Worm (Caenorhabditis elegans) whole organism, young adult: ENCODE data around the gene C02B10.3.

Experiments used
- B0336.3 ChIP-seq: fragments of 200-800 bp; sonication (Bioruptor generic); IDR thresholded peaks from 2 replicates; pipeline ENCODE4 v1.3.6; 2022; ENCODE audit warnings: missing genetic modification characterization, missing compliant biosample characterization
- C06A6.2 ChIP-seq: fragments of 200-800 bp; sonication (Bioruptor generic); conservative IDR thresholded peaks from 2 replicates; pipeline ENCODE4 v1.3.6; 2022; ENCODE audit warnings: missing genetic modification characterization, missing compliant biosample characterization
- D2030.7 ChIP-seq: fragments of 200-800 bp; sonication (Bioruptor generic); IDR thresholded peaks from 2 replicates; pipeline ENCODE4 v1.3.6; 2022; ENCODE audit warnings: missing genetic modification reagents, missing genetic modification characterization, missing compliant biosample characterization
- F37B4.10 ChIP-seq: fragments of 200-800 bp; sonication (Bioruptor generic); IDR thresholded peaks from 2 replicates; pipeline ENCODE4 v1.3.6; 2022; ENCODE audit warnings: missing genetic modification characterization, missing compliant biosample characterization
- F49E8.2 ChIP-seq: sonication (generic microtip); optimal IDR thresholded peaks from 3 replicates; lab custom pipeline; 2017; ENCODE audit warnings: missing genetic modification characterization, mild to moderate bottlenecking, missing compliant biosample characterization, antibody characterized with exemption, moderate library complexity; ENCODE audit not compliant: insufficient read depth
- F52B5.7 ChIP-seq: sonication (generic microtip); optimal IDR thresholded peaks from 2 replicates; lab custom pipeline; 2016; ENCODE audit warnings: mild to moderate bottlenecking, missing genetic modification characterization, missing compliant biosample characterization
- K11D2.4 ChIP-seq: fragments of 200-800 bp; sonication (Bioruptor generic); IDR thresholded peaks from 2 replicates; pipeline ENCODE4 v1.3.6; 2022; ENCODE audit warnings: missing genetic modification reagents, missing genetic modification characterization, missing compliant biosample characterization
- Y53G8AR.9 ChIP-seq: fragments of 200-800 bp; sonication (Bioruptor generic); conservative IDR thresholded peaks from 2 replicates; pipeline ENCODE4 v1.3.6; 2022; ENCODE audit warnings: missing genetic modification reagents, missing genetic modification characterization, missing compliant biosample characterization
- Y95B8A.8 ChIP-seq: fragments of 200-800 bp; sonication (Bioruptor generic); IDR thresholded peaks from 2 replicates; pipeline ENCODE4 v1.3.6; 2022; ENCODE audit warnings: missing genetic modification reagents, missing genetic modification characterization, missing compliant biosample characterization
- ZK185.1 ChIP-seq: sonication (generic microtip); optimal IDR thresholded peaks from 2 replicates; lab custom pipeline; 2016; ENCODE audit warnings: mild to moderate bottlenecking, missing genetic modification characterization, missing compliant biosample characterization; ENCODE audit not compliant: poor library complexity, severe bottlenecking
- ama-1 ChIP-seq, 3 experiments: fragments of 150-350 bp in 1 of 3; sonication (generic microtip) in 2 of 3; optimal IDR thresholded peaks; 2 replicates each; lab custom pipeline; 2014 to 2018; ENCODE audit warnings: missing biosample characterization in 2 of 3, missing genetic modification characterization in 2 of 3, missing genetic modification reagents in 2 of 3
- aptf-3 ChIP-seq: fragments of 200-800 bp; sonication (Bioruptor generic); IDR thresholded peaks from 2 replicates; pipeline ENCODE4 v1.3.6; 2022; ENCODE audit warnings: missing genetic modification characterization, missing compliant biosample characterization
- atf-7 ChIP-seq: sonication (generic microtip); optimal IDR thresholded peaks from 2 replicates; lab custom pipeline; 2017; ENCODE audit warnings: mild to moderate bottlenecking, missing genetic modification characterization, missing compliant biosample characterization
- attf-5 ChIP-seq: fragments of 200-800 bp; sonication (Bioruptor generic); optimal IDR thresholded peaks from 2 replicates; lab custom pipeline; 2018; ENCODE audit warnings: mild to moderate bottlenecking, missing genetic modification characterization, missing compliant biosample characterization
- cebp-2 ChIP-seq: fragments of 200-800 bp; sonication (Bioruptor generic); IDR thresholded peaks from 2 replicates; pipeline ENCODE4 v1.3.6; 2022; ENCODE audit warnings: missing genetic modification characterization, missing compliant biosample characterization
- ceh-100 ChIP-seq: fragments of 200-800 bp; sonication (Bioruptor generic); IDR thresholded peaks from 2 replicates; pipeline ENCODE4 v1.3.6; 2022; ENCODE audit warnings: missing genetic modification reagents, missing genetic modification characterization, missing compliant biosample characterization
- ceh-27 ChIP-seq: fragments of 200-800 bp; sonication (Bioruptor generic); optimal IDR thresholded peaks from 2 replicates; lab custom pipeline; 2018; ENCODE audit warnings: mild to moderate bottlenecking, missing genetic modification characterization, moderate library complexity, missing compliant biosample characterization
- egl-18 ChIP-seq: fragments of 200-800 bp; sonication (Bioruptor generic); IDR thresholded peaks from 2 replicates; pipeline ENCODE4 v1.3.6; 2022; ENCODE audit warnings: missing genetic modification reagents, missing genetic modification characterization, missing compliant biosample characterization
- egl-44 ChIP-seq: fragments of 200-800 bp; sonication (Bioruptor generic); IDR thresholded peaks from 2 replicates; pipeline ENCODE4 v1.3.6; 2022; ENCODE audit warnings: missing genetic modification reagents, missing genetic modification characterization, missing compliant biosample characterization
- egrh-3 ChIP-seq: fragments of 200-800 bp; sonication (Bioruptor generic); IDR thresholded peaks from 2 replicates; pipeline ENCODE4 v1.3.6; 2022; ENCODE audit warnings: missing genetic modification reagents, missing genetic modification characterization, missing compliant biosample characterization
- ekl-4 ChIP-seq: fragments of 200-800 bp; sonication (Bioruptor generic); IDR thresholded peaks from 2 replicates; pipeline ENCODE4 v1.3.6; 2022; ENCODE audit warnings: missing genetic modification reagents, missing genetic modification characterization, missing compliant biosample characterization
- ets-4 ChIP-seq: fragments of 200-800 bp; sonication (Bioruptor generic); optimal IDR thresholded peaks from 2 replicates; lab custom pipeline; 2018; ENCODE audit warnings: mild to moderate bottlenecking, missing genetic modification characterization, missing compliant biosample characterization
- fkh-3 ChIP-seq: sonication (generic microtip); optimal IDR thresholded peaks from 2 replicates; lab custom pipeline; 2016; ENCODE audit warnings: mild to moderate bottlenecking, missing genetic modification characterization, missing compliant biosample characterization
- hlh-12 ChIP-seq: sonication (generic microtip); optimal IDR thresholded peaks from 2 replicates; lab custom pipeline; 2016; ENCODE audit warnings: missing genetic modification characterization, missing compliant biosample characterization
- hlh-26 ChIP-seq: fragments of 200-800 bp; sonication (Bioruptor generic); conservative IDR thresholded peaks from 2 replicates; pipeline ENCODE4 v1.3.6; 2022; ENCODE audit warnings: missing genetic modification reagents, missing genetic modification characterization, missing compliant biosample characterization
- hsf-1 ChIP-seq: fragments of 200-800 bp; sonication (Bioruptor generic); IDR thresholded peaks from 2 replicates; pipeline ENCODE4 v1.3.6; 2022; ENCODE audit warnings: missing genetic modification reagents, missing genetic modification characterization, missing compliant biosample characterization
- let-607 ChIP-seq, 2 experiments: fragments of 200-800 bp in 1 of 2; sonication (Bioruptor generic) in 1 of 2; sonication (generic microtip) in 1 of 2; optimal IDR thresholded peaks; 2 replicates each; lab custom pipeline; 2016 to 2018; ENCODE audit warnings: mild to moderate bottlenecking in 2 of 2, missing compliant biosample characterization in 2 of 2, missing genetic modification characterization in 2 of 2, moderate library complexity in 2 of 2, missing genotype in 1 of 2
- lin-26 ChIP-seq: fragments of 200-800 bp; sonication (Bioruptor generic); IDR thresholded peaks from 2 replicates; pipeline ENCODE4 v1.3.6; 2022; ENCODE audit warnings: missing genetic modification reagents, missing genetic modification characterization, missing compliant biosample characterization
- lsl-1 ChIP-seq: fragments of 200-800 bp; sonication (Bioruptor generic); optimal IDR thresholded peaks from 2 replicates; lab custom pipeline; 2018; ENCODE audit warnings: mild to moderate bottlenecking, missing genetic modification characterization, moderate library complexity, missing compliant biosample characterization
- madf-10 ChIP-seq: sonication (generic microtip); optimal IDR thresholded peaks from 2 replicates; lab custom pipeline; 2016; ENCODE audit warnings: mild to moderate bottlenecking, missing genetic modification characterization, missing compliant biosample characterization
- madf-3 ChIP-seq: fragments of 200-800 bp; sonication (Bioruptor generic); IDR thresholded peaks from 2 replicates; pipeline ENCODE4 v1.3.6; 2022; ENCODE audit warnings: missing genetic modification reagents, missing genetic modification characterization, missing compliant biosample characterization
- madf-6 ChIP-seq: fragments of 200-800 bp; sonication (Bioruptor generic); IDR thresholded peaks from 2 replicates; pipeline ENCODE4 v1.3.6; 2022; ENCODE audit warnings: missing genetic modification reagents, missing genetic modification characterization, missing compliant biosample characterization
- mcd-1 ChIP-seq: fragments of 200-800 bp; sonication (Bioruptor generic); IDR thresholded peaks from 2 replicates; pipeline ENCODE4 v1.3.6; 2022; ENCODE audit warnings: missing genetic modification reagents, missing genetic modification characterization, missing compliant biosample characterization
- mel-28 ChIP-seq: sonication (generic microtip); optimal IDR thresholded peaks from 2 replicates; lab custom pipeline; 2016; ENCODE audit warnings: borderline replicate concordance, mild to moderate bottlenecking, missing genetic modification characterization, missing compliant biosample characterization
- nfya-1 ChIP-seq: sonication (generic microtip); optimal IDR thresholded peaks from 2 replicates; lab custom pipeline; 2017; ENCODE audit warnings: antibody characterized with exemption, missing compliant biosample characterization, missing genetic modification characterization, borderline replicate concordance; ENCODE audit not compliant: insufficient read depth
- nfya-2 ChIP-seq: fragments of 200-800 bp; sonication (Bioruptor generic); IDR thresholded peaks from 2 replicates; pipeline ENCODE4 v1.3.6; 2022; ENCODE audit warnings: missing genetic modification reagents, missing genetic modification characterization, missing compliant biosample characterization
- nfyb-1 ChIP-seq: fragments of 200-800 bp; sonication (Bioruptor generic); IDR thresholded peaks from 2 replicates; pipeline ENCODE4 v1.3.6; 2022; ENCODE audit warnings: missing genetic modification reagents, missing genetic modification characterization, missing compliant biosample characterization
- nhr-27 ChIP-seq: fragments of 200-800 bp; sonication (Bioruptor generic); optimal IDR thresholded peaks from 2 replicates; lab custom pipeline; 2018; ENCODE audit warnings: mild to moderate bottlenecking, missing genetic modification characterization, moderate library complexity, missing compliant biosample characterization
- rec-8 ChIP-seq, 2 experiments: sonication (generic microtip); optimal IDR thresholded peaks; 2 replicates each; lab custom pipeline; 2016; ENCODE audit warnings: mild to moderate bottlenecking in 2 of 2, missing genetic modification characterization in 2 of 2, missing genetic modification reagents in 2 of 2, missing genotype in 2 of 2, missing biosample characterization in 1 of 2, missing compliant biosample characterization in 1 of 2, moderate library complexity in 1 of 2
- snpc-4 ChIP-seq, 5 experiments: fragments of 150-350 bp in 1 of 5; sonication (generic microtip) in 4 of 5; optimal IDR thresholded peaks; 2 replicates each; lab custom pipeline; 2014 to 2018; ENCODE audit warnings: missing genetic modification characterization in 5 of 5, missing biosample characterization in 3 of 5, antibody characterized with exemption in 2 of 5, mild to moderate bottlenecking in 2 of 5, missing compliant biosample characterization in 2 of 5, missing genotype in 2 of 5, moderate library complexity in 2 of 5, missing genetic modification reagents in 1 of 5
- tbp1 ChIP-seq: fragments of 200-800 bp; sonication (Bioruptor generic); optimal IDR thresholded peaks from 2 replicates; lab custom pipeline; 2018; ENCODE audit warnings: mild to moderate bottlenecking, missing genetic modification characterization, missing compliant biosample characterization
- zim-3 ChIP-seq: sonication (generic microtip); optimal IDR thresholded peaks from 2 replicates; lab custom pipeline; 2017; ENCODE audit warnings: mild to moderate bottlenecking, missing genetic modification characterization, moderate library complexity, missing compliant biosample characterization

The C02B10.3 gene

DNA sequence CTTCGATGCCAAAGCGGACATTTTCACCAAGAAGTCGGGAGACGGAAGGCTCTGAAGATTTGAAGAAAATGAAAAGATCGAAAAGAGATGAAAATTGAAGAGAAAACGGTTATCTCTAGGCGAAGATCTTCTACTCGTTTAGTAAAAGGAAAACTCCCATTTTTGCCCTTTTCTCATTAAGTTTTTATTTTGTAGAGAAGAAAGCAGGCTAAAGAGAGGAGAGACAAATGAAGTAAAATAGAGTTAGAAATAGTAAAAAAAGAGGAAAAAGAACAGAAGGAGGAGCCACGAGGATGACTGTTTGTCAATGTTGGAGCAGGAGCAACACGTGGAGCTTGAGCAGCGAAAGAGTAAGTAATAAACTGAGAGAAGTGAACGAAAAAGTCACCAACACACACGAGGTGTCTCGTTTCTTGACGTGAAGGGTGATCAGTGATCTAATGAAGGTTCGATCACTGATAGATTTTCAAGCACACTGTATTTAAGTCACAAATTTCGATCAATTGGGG is 14.2 kb downstream of the C02B10.3 start, which contains the start of gene ivd-1 (continued):
- TF ChIP-seq mcd-1 (0 out of 2 replicates have a peak, but pooled peaks have one; percentile 22), tbp1 (GFP tag; lab: Kevin White, UChicago) (peak; percentile 15), zim-3 (tag; lab: Kevin White, UChicago) (no peak), nfya-2 (GFP tag; lab: Robert Waterston, UW) (no peak)

DNA sequence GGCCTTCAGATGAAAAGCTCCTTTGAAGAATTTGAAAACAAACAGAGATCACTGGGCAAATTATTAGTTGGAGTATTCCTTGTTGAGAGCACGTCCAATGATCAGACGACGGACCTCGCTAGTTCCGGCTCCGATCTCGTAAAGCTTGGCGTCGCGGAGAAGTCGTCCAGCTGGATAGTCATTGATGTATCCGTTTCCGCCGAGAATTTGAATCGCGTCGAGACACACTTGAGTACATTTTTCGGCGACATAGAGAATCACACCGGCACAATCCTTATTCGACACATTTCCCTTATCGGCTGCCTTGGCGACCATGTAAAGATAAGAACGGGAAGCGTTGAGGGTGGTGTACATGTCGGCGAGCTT is 16.1 kb downstream of the C02B10.3 start:
- TF ChIP-seq snpc-4 (GFP tag; optimal IDR thresholded peaks at IDR 0.05; lab: Kevin White, UChicago) (no peak), snpc-4 (tag; optimal IDR thresholded peaks at IDR 0.05; lab: Kevin White, UChicago) (peak in 1 of 4 experiments; percentile 9), atf-7 (peak; percentile 41), F52B5.7 (peak; percentile 56), Y95B8A.8 (GFP tag; lab: Robert Waterston, UW) (no peak), ceh-100 (GFP tag; lab: Robert Waterston, UW) (0 out of 2 replicates have a peak, but pooled peaks have one; percentile 12), ama-1 (optimal IDR thresholded peaks at IDR 0.05; lab: Kevin White, UChicago) (no peak), ama-1 (GFP tag; optimal IDR thresholded peaks at IDR 0.05; lab: Kevin White, UChicago) (no peak), madf-3 (GFP tag; lab: Robert Waterston, UW) (0 out of 2 replicates have a peak, but pooled peaks have one; percentile 53), cebp-2 (GFP tag; lab: Robert Waterston, UW) (0 out of 2 replicates have a peak, but pooled peaks have one; percentile 28), mel-28 (tag; lab: Kevin White, UChicago) (no peak), B0336.3 (peak; percentile 59; the same call in 1 of the 2 replicates), ets-4 (GFP tag; lab: Kevin White, UChicago) (peak; percentile 6), C06A6.2 (GFP tag; lab: Robert Waterston, UW) (0 out of 2 replicates have a peak, but pooled peaks have one; percentile 8), egl-44 (GFP tag; lab: Robert Waterston, UW) (no peak), hlh-26 (GFP tag; lab: Robert Waterston, UW) (no peak), egrh-3 (no peak), egl-18 (GFP tag; lab: Robert Waterston, UW) (0 out of 2 replicates have a peak, but pooled peaks have one; percentile 40), nhr-27 (tag; lab: Kevin White, UChicago) (no peak), ekl-4 (GFP tag; lab: Robert Waterston, UW) (0 out of 2 replicates have a peak, but pooled peaks have one; percentile 7), mcd-1 (0 out of 2 replicates have a peak, but pooled peaks have one; percentile 24), Y53G8AR.9 (GFP tag; lab: Robert Waterston, UW) (peak; percentile 18), F37B4.10 (0 out of 2 replicates have a peak, but pooled peaks have one; percentile 35), ZK185.1 (tag; lab: Kevin White, UChicago) (peak; percentile 70), nfyb-1 (GFP tag; lab: Robert Waterston, UW) (0 out of 2 replicates have a peak, but pooled peaks have one; percentile 30), fkh-3 (tag; lab: Kevin White, UChicago) (peak; percentile 58), lin-26 (GFP tag; lab: Robert Waterston, UW) (0 out of 2 replicates have a peak, but pooled peaks have one; percentile 15), K11D2.4 (no peak), madf-10 (tag; lab: Kevin White, UChicago) (no peak)
- TF ChIP-seq, all 124 proteins: peak for 18

DNA sequence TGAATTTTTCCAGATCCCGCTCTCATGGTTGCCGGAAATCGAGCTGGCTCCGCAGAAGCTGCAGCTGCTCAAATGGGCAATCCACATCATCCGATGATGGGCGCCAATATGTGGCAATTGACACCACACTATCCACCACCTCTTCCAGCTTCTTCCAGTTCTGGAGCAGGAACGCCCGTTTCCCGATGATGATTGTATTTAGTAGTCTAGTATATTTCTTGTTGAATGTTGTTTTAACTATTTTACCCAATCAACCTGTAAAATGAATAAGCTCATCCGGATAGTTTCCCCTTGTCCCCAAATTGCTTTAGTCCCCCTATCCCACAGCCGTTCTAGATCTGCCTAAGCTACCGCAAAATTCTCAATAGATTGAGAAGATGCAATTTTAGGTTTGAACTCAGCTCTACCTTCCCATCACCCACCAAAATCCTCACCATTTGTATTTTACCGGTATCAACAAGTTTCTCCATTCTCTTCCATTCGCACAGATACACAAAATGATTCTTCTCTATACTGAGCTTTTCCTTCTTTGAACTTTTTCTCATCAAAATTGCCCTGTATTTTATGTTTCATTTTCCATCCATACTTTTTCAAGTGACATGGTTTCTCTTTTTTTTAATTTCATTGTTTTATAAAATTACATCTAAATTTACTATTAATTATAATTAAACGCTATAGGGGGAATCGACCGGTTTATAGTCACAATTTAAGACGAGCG is 16.7 kb downstream of the C02B10.3 start:
- TF ChIP-seq madf-6 (GFP tag; lab: Robert Waterston, UW) (no peak), attf-5 (GFP tag; lab: Kevin White, UChicago) (no peak), lsl-1 (GFP tag; lab: Kevin White, UChicago) (no peak), rec-8 (tag; optimal IDR thresholded peaks at IDR 0.05; lab: Kevin White, UChicago) (no peak), D2030.7 (GFP tag; lab: Robert Waterston, UW) (no peak), C06A6.2 (GFP tag; lab: Robert Waterston, UW) (peak; percentile 37; the same call in 1 of the 2 replicates), hlh-26 (GFP tag; lab: Robert Waterston, UW) (no peak), aptf-3 (GFP tag; lab: Robert Waterston, UW) (0 out of 2 replicates have a peak, but pooled peaks have one; percentile 15), hlh-12 (tag; lab: Kevin White, UChicago) (no peak), nfya-1 (tag; lab: Kevin White, UChicago) (no peak), F49E8.2 (no peak), ceh-27 (GFP tag; lab: Kevin White, UChicago) (no peak), lin-26 (GFP tag; lab: Robert Waterston, UW) (no peak), hsf-1 (GFP tag; lab: Robert Waterston, UW) (no peak), let-607 (tag; optimal IDR thresholded peaks at IDR 0.05; lab: Kevin White, UChicago) (no peak)
